Fruit fly (Drosophila melanogaster) whole organism, embryonic: Measurements from ENCODE around the gene CG31463.
A peak's percentile ranks its signal among the peaks of the same experiment; 100 is the strongest.

ENCODE experiments used
- Atf3 ChIP-seq: fragments of 200-800 bp; sonication (Bioruptor generic); optimal IDR thresholded peaks from 3 replicates; lab custom pipeline; 2016; ENCODE audit warnings: missing biosample characterization, missing genetic modification characterization
- C15 ChIP-seq: fragments of 200-800 bp; sonication (Bioruptor generic); IDR thresholded peaks from 3 replicates; pipeline ENCODE4 v1.3.6; 2022; ENCODE audit warnings: missing biosample characterization, missing genetic modification characterization
- CG12391 ChIP-seq: fragments of 200-800 bp; sonication (Bioruptor generic); optimal IDR thresholded peaks from 3 replicates; lab custom pipeline; 2018; ENCODE audit warnings: missing biosample characterization, mild to moderate bottlenecking, missing genetic modification characterization, moderate library complexity
- CG12769 ChIP-seq: fragments of 200-800 bp; sonication (Bioruptor generic); optimal IDR thresholded peaks from 2 replicates; lab custom pipeline; 2019; ENCODE audit warnings: missing biosample characterization, mild to moderate bottlenecking, missing genetic modification characterization, moderate library complexity
- CG13287 ChIP-seq: fragments of 200-800 bp; sonication (Bioruptor generic); IDR thresholded peaks from 2 replicates; pipeline ENCODE4 v1.3.6; 2022; ENCODE audit warnings: missing biosample characterization, missing genetic modification characterization; ENCODE audit not compliant: partially characterized antibody
- CG15011 ChIP-seq: fragments of 200-800 bp; sonication (Bioruptor generic); optimal IDR thresholded peaks from 3 replicates; lab custom pipeline; 2018; ENCODE audit warnings: missing biosample characterization, mild to moderate bottlenecking, missing genetic modification characterization
- CG15269 ChIP-seq: fragments of 200-800 bp; sonication (Bioruptor generic); optimal IDR thresholded peaks from 2 replicates; lab custom pipeline; 2018; ENCODE audit warnings: missing biosample characterization, mild to moderate bottlenecking, missing genetic modification characterization, moderate library complexity
- CG1529 ChIP-seq: fragments of 200-800 bp; sonication (Bioruptor generic); optimal IDR thresholded peaks from 3 replicates; lab custom pipeline; 2018; ENCODE audit warnings: missing biosample characterization, missing genetic modification characterization
- CG16863 ChIP-seq: fragments of 200-800 bp; sonication (Bioruptor generic); optimal IDR thresholded peaks from 3 replicates; lab custom pipeline; 2016; ENCODE audit warnings: missing biosample characterization, missing genetic modification characterization
- CG17186 ChIP-seq: fragments of 200-800 bp; sonication (Bioruptor generic); optimal IDR thresholded peaks from 3 replicates; lab custom pipeline; 2017; ENCODE audit warnings: missing biosample characterization, missing genetic modification reagents, missing genetic modification characterization
- CG17328 ChIP-seq: fragments of 200-800 bp; sonication (Bioruptor generic); IDR thresholded peaks from 2 replicates; pipeline ENCODE4 v1.3.6; 2022; ENCODE audit warnings: missing biosample characterization, missing genetic modification characterization
- CG4328 ChIP-seq: fragments of 200-800 bp; sonication (Bioruptor generic); optimal IDR thresholded peaks from 3 replicates; lab custom pipeline; 2017; ENCODE audit warnings: missing biosample characterization, missing genetic modification reagents, missing genetic modification characterization
- CG4617 ChIP-seq: fragments of 200-800 bp; sonication (Bioruptor generic); optimal IDR thresholded peaks from 3 replicates; lab custom pipeline; 2016; ENCODE audit warnings: missing biosample characterization, missing genetic modification characterization, borderline replicate concordance
- CG4820 ChIP-seq: fragments of 200-800 bp; sonication (Bioruptor generic); optimal IDR thresholded peaks from 3 replicates; lab custom pipeline; 2016; ENCODE audit warnings: missing biosample characterization, missing genetic modification characterization
- CG6272 ChIP-seq: fragments of 200-800 bp; sonication (Bioruptor generic); IDR thresholded peaks from 2 replicates; pipeline ENCODE4 v1.3.6; 2022; ENCODE audit warnings: missing biosample characterization, missing genetic modification characterization
- CG9215 ChIP-seq: fragments of 200-800 bp; sonication (Bioruptor generic); IDR thresholded peaks from 2 replicates; pipeline ENCODE4 v1.3.6; 2022; ENCODE audit warnings: missing biosample characterization, missing genetic modification characterization
- CoRest ChIP-seq: fragments of 200-800 bp; sonication (Bioruptor generic); optimal IDR thresholded peaks from 3 replicates; lab custom pipeline; 2018; ENCODE audit warnings: missing biosample characterization, mild to moderate bottlenecking, missing genetic modification characterization, moderate library complexity
- HHEX ChIP-seq: fragments of 200-800 bp; sonication (Bioruptor generic); optimal IDR thresholded peaks from 3 replicates; lab custom pipeline; 2017; ENCODE audit warnings: missing biosample characterization, mild to moderate bottlenecking, missing genetic modification characterization, missing genetic modification reagents
- Hey ChIP-seq: fragments of 200-800 bp; sonication (Bioruptor generic); optimal IDR thresholded peaks from 3 replicates; lab custom pipeline; 2018; ENCODE audit warnings: missing biosample characterization, mild to moderate bottlenecking, missing genetic modification characterization
- Hmr ChIP-seq: fragments of 200-800 bp; sonication (Bioruptor generic); optimal IDR thresholded peaks from 3 replicates; lab custom pipeline; 2017; ENCODE audit warnings: mild to moderate bottlenecking, missing biosample characterization, missing genetic modification reagents, missing genetic modification characterization
- Hr51 ChIP-seq, 2 experiments: fragments of 200-800 bp; sonication (Bioruptor generic); optimal IDR thresholded peaks; 2 replicates in 1 of 2; 3 replicates in 1 of 2; lab custom pipeline; 2016 to 2018; ENCODE audit warnings: missing biosample characterization in 2 of 2, missing genetic modification characterization in 2 of 2, mild to moderate bottlenecking in 1 of 2, moderate library complexity in 1 of 2
- Lim3 ChIP-seq: fragments of 200-800 bp; sonication (Bioruptor generic); IDR thresholded peaks from 2 replicates; pipeline ENCODE4 v1.3.6; 2022; ENCODE audit warnings: missing biosample characterization, missing genetic modification characterization
- Neu2 ChIP-seq: fragments of 200-800 bp; sonication (Bioruptor generic); optimal IDR thresholded peaks from 3 replicates; lab custom pipeline; 2016; ENCODE audit warnings: missing biosample characterization, missing genetic modification characterization, borderline replicate concordance
- Nf-YA ChIP-seq: fragments of 200-800 bp; sonication (Bioruptor generic); IDR thresholded peaks from 2 replicates; pipeline ENCODE4 v1.3.6; 2022; ENCODE audit warnings: missing biosample characterization, missing genetic modification characterization
- Nf-YC ChIP-seq: fragments of 200-800 bp; optimal IDR thresholded peaks from 3 replicates; lab custom pipeline; 2019; ENCODE audit warnings: missing biosample characterization, mild to moderate bottlenecking, missing genetic modification characterization, moderate library complexity
- Optix ChIP-seq: fragments of 200-800 bp; sonication (Bioruptor generic); IDR thresholded peaks from 3 replicates; pipeline ENCODE4 v1.3.6; 2022; ENCODE audit warnings: missing biosample characterization, missing genetic modification characterization
- Pdp1 ChIP-seq, 2 experiments: fragments of 200-800 bp; sonication (Bioruptor generic); optimal IDR thresholded peaks; 3 replicates each; lab custom pipeline; 2016; ENCODE audit warnings: missing biosample characterization in 2 of 2, missing genetic modification characterization in 2 of 2, mild to moderate bottlenecking in 1 of 2, moderate library complexity in 1 of 2
- Six4 ChIP-seq: fragments of 200-800 bp; sonication (Bioruptor generic); optimal IDR thresholded peaks from 2 replicates; lab custom pipeline; 2016; ENCODE audit warnings: missing biosample characterization, missing genetic modification characterization
- abd-A ChIP-seq: fragments of 200-800 bp; sonication (Bioruptor generic); optimal IDR thresholded peaks from 3 replicates; lab custom pipeline; 2019; ENCODE audit warnings: missing biosample characterization, mild to moderate bottlenecking, missing genetic modification characterization, moderate library complexity
- bbx ChIP-seq: fragments of 200-800 bp; sonication (Bioruptor generic); IDR thresholded peaks from 2 replicates; pipeline ENCODE4 v1.3.6; 2022; ENCODE audit warnings: missing biosample characterization, missing genetic modification characterization; ENCODE audit not compliant: partially characterized antibody
- cas ChIP-seq: fragments of 200-800 bp; sonication (Bioruptor generic); IDR thresholded peaks from 2 replicates; pipeline ENCODE4 v1.3.6; 2022; ENCODE audit warnings: missing biosample characterization, missing genetic modification characterization
- cg ChIP-seq: fragments of 200-800 bp; sonication (Bioruptor generic); optimal IDR thresholded peaks from 3 replicates; lab custom pipeline; 2019; ENCODE audit warnings: missing biosample characterization, mild to moderate bottlenecking, missing genetic modification characterization, moderate library complexity
- chif ChIP-seq, 2 experiments: fragments of 200-800 bp; sonication (Bioruptor generic); optimal IDR thresholded peaks; 3 replicates each; lab custom pipeline; 2016; ENCODE audit warnings: missing biosample characterization in 2 of 2, missing genetic modification characterization in 2 of 2
- ci ChIP-seq: fragments of 200-800 bp; sonication (Bioruptor generic); IDR thresholded peaks from 3 replicates; pipeline ENCODE4 v1.3.6; 2022; ENCODE audit warnings: missing biosample characterization, missing genetic modification characterization
- danr ChIP-seq: fragments of 200-800 bp; sonication (Bioruptor generic); IDR thresholded peaks from 2 replicates; pipeline ENCODE4 v1.3.6; 2022; ENCODE audit warnings: missing biosample characterization, missing genetic modification characterization
- fd96Cb ChIP-seq: fragments of 200-800 bp; sonication (Bioruptor generic); optimal IDR thresholded peaks from 2 replicates; lab custom pipeline; 2018; ENCODE audit warnings: missing biosample characterization, mild to moderate bottlenecking, missing genetic modification characterization, moderate library complexity
- gem ChIP-seq: fragments of 200-800 bp; sonication (Bioruptor generic); optimal IDR thresholded peaks from 2 replicates; lab custom pipeline; 2019; ENCODE audit warnings: missing biosample characterization, mild to moderate bottlenecking, missing genetic modification characterization, moderate library complexity
- lilli ChIP-seq: fragments of 200-800 bp; sonication (Bioruptor generic); optimal IDR thresholded peaks from 3 replicates; lab custom pipeline; 2016; ENCODE audit warnings: missing biosample characterization, missing genetic modification characterization
- nerfin-2 ChIP-seq: fragments of 200-800 bp; sonication (Bioruptor generic); IDR thresholded peaks from 2 replicates; pipeline ENCODE4 v1.3.6; 2022; ENCODE audit warnings: missing biosample characterization, missing genetic modification characterization; ENCODE audit not compliant: partially characterized antibody
- nmo ChIP-seq: fragments of 200-800 bp; sonication (Bioruptor generic); optimal IDR thresholded peaks from 2 replicates; lab custom pipeline; 2018; ENCODE audit warnings: missing biosample characterization, mild to moderate bottlenecking, missing genetic modification characterization, moderate library complexity
- peb ChIP-seq: fragments of 200-800 bp; sonication (Bioruptor generic); IDR thresholded peaks from 2 replicates; pipeline ENCODE4 v1.3.6; 2022; ENCODE audit warnings: missing biosample characterization, missing genetic modification characterization
- phol ChIP-seq: fragments of 200-800 bp; sonication (Bioruptor generic); optimal IDR thresholded peaks from 3 replicates; lab custom pipeline; 2018; ENCODE audit warnings: missing biosample characterization, mild to moderate bottlenecking, missing genetic modification characterization, moderate library complexity
- psq ChIP-seq: fragments of 200-800 bp; sonication (Bioruptor generic); optimal IDR thresholded peaks from 2 replicates; lab custom pipeline; 2017; ENCODE audit warnings: missing biosample characterization, missing genetic modification characterization
- pum ChIP-seq: fragments of 200-800 bp; sonication (Bioruptor generic); optimal IDR thresholded peaks from 2 replicates; lab custom pipeline; 2016; ENCODE audit warnings: missing biosample characterization, missing genetic modification characterization
- pzg ChIP-seq: fragments of 200-800 bp; sonication (Bioruptor generic); optimal IDR thresholded peaks from 3 replicates; lab custom pipeline; 2018; ENCODE audit warnings: missing biosample characterization, mild to moderate bottlenecking, missing genetic modification characterization, moderate library complexity
- salm ChIP-seq: fragments of 200-800 bp; sonication (Bioruptor generic); optimal IDR thresholded peaks from 2 replicates; lab custom pipeline; 2018; ENCODE audit warnings: missing biosample characterization, mild to moderate bottlenecking, missing genetic modification characterization
- sens ChIP-seq: fragments of 200-800 bp; sonication (Bioruptor generic); peaks from one replicate; lab custom pipeline; 2016; ENCODE audit warnings: missing biosample characterization, missing genetic modification characterization
- sisA ChIP-seq: fragments of 200-800 bp; sonication (Bioruptor generic); IDR thresholded peaks from 2 replicates; pipeline ENCODE4 v1.3.6; 2022; ENCODE audit warnings: missing biosample characterization, missing genetic modification characterization
- slou ChIP-seq: fragments of 200-800 bp; sonication (Bioruptor generic); optimal IDR thresholded peaks from 3 replicates; lab custom pipeline; 2016; ENCODE audit warnings: missing biosample characterization, missing genetic modification characterization
- sr ChIP-seq: fragments of 200-800 bp; sonication (Bioruptor generic); IDR thresholded peaks from 3 replicates; pipeline ENCODE4 v1.3.6; 2022; ENCODE audit warnings: missing biosample characterization, missing genetic modification characterization
- z ChIP-seq: fragments of 200-800 bp; sonication (Bioruptor generic); IDR thresholded peaks from 3 replicates; pipeline ENCODE4 v1.3.6; 2022; ENCODE audit warnings: missing biosample characterization, missing genetic modification characterization

The CG31463 gene

dm6 chr3R:8308515-8308959, 16.4 kb downstream of the CG31463 start, which contains the start of gene tex (continued):
- no peak for TF ChIP-seq cas (GFP tag; lab: Robert Waterston, UW)
- peak; percentile 64 for TF ChIP-seq CG17186 (GFP tag; lab: Kevin White, UChicago)
- peak; percentile 94 for TF ChIP-seq sens (GFP tag; lab: Kevin White, UChicago)
- TF ChIP-seq salm (tag; lab: Kevin White, UChicago) = peak; percentile 54
- TF ChIP-seq chif (GFP tag; optimal IDR thresholded peaks at IDR 0.05; lab: Kevin White, UChicago) = peak in 1 of 2 experiments; percentile 14
- TF ChIP-seq CG4617 (GFP tag; lab: Kevin White, UChicago) = no peak
- TF ChIP-seq CG9215 (GFP tag; lab: Robert Waterston, UW) = no peak
- TF ChIP-seq gem = no peak
- no peak for TF ChIP-seq abd-A
- no peak for TF ChIP-seq nerfin-2 (GFP tag; lab: Robert Waterston, UW)
- TF ChIP-seq CG4820 = no peak
- TF ChIP-seq CG16863 (GFP tag; lab: Kevin White, UChicago) = peak; percentile 2
- no peak for TF ChIP-seq Neu2
- no peak for TF ChIP-seq psq (GFP tag; lab: Kevin White, UChicago)
- no peak for TF ChIP-seq Atf3
- no peak for TF ChIP-seq CG15269 (tag; lab: Kevin White, UChicago)
- no peak for TF ChIP-seq Hmr (GFP tag; lab: Kevin White, UChicago)
- no peak for TF ChIP-seq Optix (GFP tag; lab: Robert Waterston, UW)
- peak; percentile 22 for TF ChIP-seq phol (tag; lab: Kevin White, UChicago)
- no peak for TF ChIP-seq Nf-YA (GFP tag; lab: Robert Waterston, UW)
- TF ChIP-seq CG1529 = peak; percentile 55
- no peak for TF ChIP-seq Nf-YC
- peak; percentile 22 for TF ChIP-seq Six4 (GFP tag; lab: Kevin White, UChicago)
- TF ChIP-seq slou (GFP tag; lab: Kevin White, UChicago) = no peak
- TF ChIP-seq CG13287 = peak; percentile 67
- TF ChIP-seq HHEX = peak; percentile 37
- peak; percentile 89 for TF ChIP-seq pzg (GFP tag; lab: Kevin White, UChicago)
- TF ChIP-seq cg = no peak
- TF ChIP-seq CG15011 (GFP tag; lab: Kevin White, UChicago) = no peak
- TF ChIP-seq CG4328 (GFP tag; lab: Kevin White, UChicago) = no peak
- no peak for TF ChIP-seq CG17328 (GFP tag; lab: Robert Waterston, UW)
- TF ChIP-seq fd96Cb (tag; lab: Kevin White, UChicago) = peak; percentile 3
- TF ChIP-seq CG6272 = no peak
- TF ChIP-seq ci (GFP tag; lab: Robert Waterston, UW) = peak; percentile 65; the same call in 2 of the 3 replicates
- no peak for TF ChIP-seq Hr51 (GFP tag; optimal IDR thresholded peaks at IDR 0.05; lab: Kevin White, UChicago)
- TF ChIP-seq pum (GFP tag; lab: Kevin White, UChicago) = no peak
- TF ChIP-seq sisA (GFP tag; lab: Robert Waterston, UW) = no peak
- peak; percentile 7 for TF ChIP-seq CoRest (tag; lab: Kevin White, UChicago)
- TF ChIP-seq nmo (GFP tag; lab: Kevin White, UChicago) = peak; percentile 55
- TF ChIP-seq Pdp1 (GFP tag; optimal IDR thresholded peaks at IDR 0.05; lab: Kevin White, UChicago) = peak in 1 of 2 experiments; percentile 76
- no peak for TF ChIP-seq CG12769 (tag; lab: Kevin White, UChicago)
- no peak for TF ChIP-seq Lim3 (GFP tag; lab: Robert Waterston, UW)
- no peak for TF ChIP-seq z (GFP tag; lab: Robert Waterston, UW)
- no peak for TF ChIP-seq bbx
- no peak for TF ChIP-seq danr (GFP tag; lab: Robert Waterston, UW)
- TF ChIP-seq lilli (GFP tag; lab: Kevin White, UChicago) = no peak
- no peak for TF ChIP-seq C15 (GFP tag; lab: Robert Waterston, UW)
- no peak for TF ChIP-seq Hey (tag; lab: Kevin White, UChicago)
- TF ChIP-seq sr (GFP tag; lab: Robert Waterston, UW) = 0 out of 3 replicates have a peak, but pooled peaks have one; percentile 12
- peak; percentile 27 for TF ChIP-seq CG12391
- no peak for TF ChIP-seq peb
